Worm (Caenorhabditis elegans) whole organism, L4/young adult: ENCODE data around the gene nex-2.

Experiments
- W03F9.2 ChIP-seq: fragments of 150-350 bp; optimal IDR thresholded peaks from 2 replicates; lab custom pipeline; 2014; ENCODE audit warnings: missing biosample characterization, missing genetic modification characterization
- dao-5 ChIP-seq: sonication (generic microtip); optimal IDR thresholded peaks from 2 replicates; lab custom pipeline; 2016; ENCODE audit warnings: missing genotype, missing genetic modification characterization, moderate library complexity, missing compliant biosample characterization
- him-1 ChIP-seq: sonication (generic microtip); optimal IDR thresholded peaks from 2 replicates; lab custom pipeline; 2016; ENCODE audit warnings: missing genotype, missing genetic modification reagents, missing genetic modification characterization, missing compliant biosample characterization

Gene nex-2

ce11 chrIII:10294837-10295236 lies 35.4 kb downstream of the nex-2 start, which contains the start of gene vglu-2:
vglu-2 (plus strand) TSS chrIII:10295137.
- TF ChIP-seq dao-5 (tag; lab: Kevin White, UChicago) (no peak), W03F9.2 (tag; lab: Kevin White, UChicago) (no peak), him-1 (tag; lab: Kevin White, UChicago) (no peak)

DNA sequence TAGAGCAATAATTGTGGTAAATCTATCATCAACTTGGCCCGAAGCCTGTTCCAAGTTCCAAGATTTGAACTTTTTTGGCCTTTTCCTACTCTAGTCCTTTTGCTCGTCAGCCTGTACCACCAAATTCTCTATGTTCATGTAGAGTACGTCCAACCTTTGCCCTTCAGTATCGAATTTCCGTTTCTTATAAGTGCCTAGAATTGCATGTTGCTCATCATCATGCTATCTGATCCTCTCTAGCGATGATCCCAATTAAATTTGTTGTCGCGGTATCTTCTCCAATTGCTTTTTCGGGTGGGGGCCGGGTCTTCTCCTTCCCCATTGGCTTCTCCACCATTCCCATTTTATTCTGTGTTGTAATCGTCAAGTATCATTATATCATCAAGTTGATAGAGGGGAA lies 36.3 kb downstream of the nex-2 start:
- TF ChIP-seq dao-5 (tag; lab: Kevin White, UChicago) (no peak), W03F9.2 (tag; lab: Kevin White, UChicago) (no peak), him-1 (tag; lab: Kevin White, UChicago) (no peak)

DNA sequence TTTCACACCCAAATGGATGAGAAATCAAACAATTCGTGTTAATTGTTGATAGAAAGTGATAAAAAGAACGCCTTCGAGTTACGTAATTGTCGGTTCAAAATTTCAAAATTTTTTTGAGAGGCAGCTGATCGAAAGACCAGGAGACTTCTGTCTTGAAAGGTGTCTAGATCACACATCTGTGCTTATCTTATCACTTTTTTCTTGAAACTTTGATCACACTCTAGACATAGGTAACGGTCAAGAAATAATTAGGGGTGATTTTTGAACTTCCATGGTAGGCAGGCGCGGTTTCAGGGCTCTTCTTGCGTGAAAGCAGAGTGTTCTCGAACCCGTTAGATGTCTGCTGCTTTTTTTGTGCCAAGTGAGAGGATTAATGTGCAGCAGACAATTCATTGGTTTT lies 36.9 kb downstream of the nex-2 start:
- TF ChIP-seq dao-5 (tag; lab: Kevin White, UChicago) (no peak), him-1 (tag; lab: Kevin White, UChicago) (no peak), W03F9.2 (tag; lab: Kevin White, UChicago) (no peak)

DNA sequence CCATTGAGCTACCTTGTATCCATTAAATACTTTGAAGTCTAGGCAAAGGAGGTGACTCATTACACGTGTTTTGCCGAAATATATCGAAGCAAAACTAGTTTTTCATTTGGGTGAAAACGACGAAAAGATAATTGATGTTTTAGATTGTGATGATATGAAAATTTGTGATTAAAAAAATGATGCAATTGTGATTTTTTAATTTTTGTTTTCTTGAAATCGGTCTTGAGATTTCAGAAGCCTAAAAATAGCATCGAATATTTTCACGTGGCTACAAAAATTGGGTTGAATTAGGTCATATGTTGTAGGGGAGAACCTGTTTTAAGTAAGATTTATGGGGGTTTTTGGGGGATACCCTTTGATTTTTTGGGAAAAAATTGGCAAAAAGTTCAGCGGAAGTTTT lies 39.7 kb downstream of the nex-2 start:
- TF ChIP-seq him-1 (tag; lab: Kevin White, UChicago) (no peak), W03F9.2 (tag; lab: Kevin White, UChicago) (no peak), dao-5 (tag; lab: Kevin White, UChicago) (no peak)

DNA sequence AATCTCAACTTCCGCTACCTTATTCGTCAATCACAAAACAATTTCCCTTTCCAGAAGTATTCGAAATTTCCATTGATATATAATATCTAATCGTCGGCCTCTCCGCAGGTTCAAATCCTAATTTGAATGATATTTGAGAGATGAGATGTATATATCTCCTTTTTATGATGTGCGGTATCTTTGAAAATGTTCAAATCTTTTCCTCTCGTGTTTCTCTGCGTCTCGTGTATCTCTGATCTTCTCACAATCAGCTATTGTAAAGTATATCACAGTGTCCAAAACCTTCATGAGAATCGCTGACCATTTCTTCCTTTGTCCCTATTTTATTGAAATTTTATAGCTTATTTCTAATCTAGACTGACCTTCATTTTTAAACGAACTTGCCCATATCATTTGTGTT lies 40.4 kb downstream of the nex-2 start:
- TF ChIP-seq him-1 (tag; lab: Kevin White, UChicago): no peak
- TF ChIP-seq dao-5 (tag; lab: Kevin White, UChicago): no peak
- TF ChIP-seq W03F9.2 (tag; lab: Kevin White, UChicago): no peak

DNA sequence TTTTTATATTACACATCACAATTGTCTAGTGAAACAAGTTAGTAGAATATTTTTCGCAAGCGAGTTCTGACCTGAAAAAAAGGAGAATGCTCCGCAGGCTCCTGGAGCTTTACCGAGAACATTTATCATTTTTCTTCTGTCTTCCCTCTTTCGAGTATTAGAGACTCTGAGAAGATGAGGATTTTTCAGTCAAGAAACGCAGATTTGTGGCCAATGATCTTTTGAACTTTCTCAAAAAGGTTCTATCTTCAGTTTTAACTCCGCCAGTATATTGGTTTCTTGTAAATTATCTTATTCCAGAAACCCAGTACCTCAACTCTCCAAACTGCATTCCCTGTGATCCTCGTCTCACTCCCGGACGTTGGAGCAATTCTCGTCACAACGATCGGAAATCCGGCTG lies 44.6 kb downstream of the nex-2 start, which contains the start of gene K10G9.2:
Gene K10G9.2, plus strand, starts transcription at position 301 of the 400 bp plus-strand sequence.
- TF ChIP-seq W03F9.2 (tag; lab: Kevin White, UChicago) (no peak), him-1 (tag; lab: Kevin White, UChicago) (no peak), dao-5 (tag; lab: Kevin White, UChicago) (no peak)

DNA sequence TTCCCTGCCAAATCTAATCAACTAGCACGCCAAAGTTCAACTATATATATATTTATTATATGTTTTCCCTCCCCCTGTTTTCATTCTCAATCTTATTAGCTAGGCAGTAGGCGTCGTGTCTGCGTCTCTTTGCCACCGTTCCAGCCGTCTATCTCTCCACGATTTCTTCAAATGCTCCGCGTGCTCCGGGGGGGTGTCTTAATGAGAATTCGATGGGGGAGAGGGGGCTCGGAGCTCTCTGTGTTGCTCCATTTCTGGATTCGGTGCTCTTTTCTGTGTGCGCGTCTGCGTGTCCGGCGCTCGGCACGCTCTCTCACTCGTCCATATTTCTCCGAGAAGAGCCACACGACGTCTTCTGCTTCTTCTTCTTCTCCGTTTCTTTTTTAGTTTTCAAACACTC lies 46.0 kb downstream of the nex-2 start:
- TF ChIP-seq dao-5 (tag; lab: Kevin White, UChicago): no peak
- TF ChIP-seq him-1 (tag; lab: Kevin White, UChicago): peak; percentile 78
- TF ChIP-seq W03F9.2 (tag; lab: Kevin White, UChicago): no peak

DNA sequence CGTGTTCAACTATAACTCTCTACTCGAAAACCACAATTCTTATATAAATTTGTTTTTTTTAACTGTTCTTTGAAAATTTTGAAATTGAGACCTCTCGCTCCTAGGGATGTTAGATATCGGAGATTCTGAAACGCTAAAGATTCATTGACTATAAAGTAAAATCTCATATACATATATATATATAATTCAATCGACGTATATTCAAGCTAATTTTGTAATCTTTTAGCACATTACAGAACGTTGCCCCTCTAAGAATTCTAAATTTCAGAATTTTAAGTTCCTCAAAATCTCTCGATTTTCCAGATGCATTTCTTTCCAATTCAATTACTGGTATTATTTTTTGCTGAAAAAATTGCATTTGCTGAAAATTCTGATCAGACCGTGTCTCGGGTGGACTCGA lies 51.4 kb downstream of the nex-2 start, which contains the start of gene pad-2:
Gene pad-2, plus strand, starts transcription at position 301 of the 400 bp plus-strand sequence.
- TF ChIP-seq dao-5 (tag; lab: Kevin White, UChicago) (no peak), him-1 (tag; lab: Kevin White, UChicago) (no peak), W03F9.2 (tag; lab: Kevin White, UChicago) (no peak)
